Worm (Caenorhabditis elegans) whole organism, L4/young adult: ENCODE results near the gene cdk-11.2.

Experiments
- W03F9.2 ChIP-seq: fragments of 150-350 bp; optimal IDR thresholded peaks from 2 replicates; lab custom pipeline; 2014; ENCODE audit warnings: missing biosample characterization, missing genetic modification characterization
- dao-5 ChIP-seq: sonication (generic microtip); optimal IDR thresholded peaks from 2 replicates; lab custom pipeline; 2016; ENCODE audit warnings: missing genotype, missing genetic modification characterization, moderate library complexity, missing compliant biosample characterization
- him-1 ChIP-seq: sonication (generic microtip); optimal IDR thresholded peaks from 2 replicates; lab custom pipeline; 2016; ENCODE audit warnings: missing genotype, missing genetic modification reagents, missing genetic modification characterization, missing compliant biosample characterization

- no peak for TF ChIP-seq W03F9.2 (tag; lab: Kevin White, UChicago)
- no peak for TF ChIP-seq dao-5 (tag; lab: Kevin White, UChicago)
- TF ChIP-seq him-1, result no peak
Observed at ce11 chrX:10419743-10420142, at the start of gene cdk-11.2.
